Worm (Caenorhabditis elegans): ENCODE results near the gene skn-1.

Gene skn-1

DNA sequence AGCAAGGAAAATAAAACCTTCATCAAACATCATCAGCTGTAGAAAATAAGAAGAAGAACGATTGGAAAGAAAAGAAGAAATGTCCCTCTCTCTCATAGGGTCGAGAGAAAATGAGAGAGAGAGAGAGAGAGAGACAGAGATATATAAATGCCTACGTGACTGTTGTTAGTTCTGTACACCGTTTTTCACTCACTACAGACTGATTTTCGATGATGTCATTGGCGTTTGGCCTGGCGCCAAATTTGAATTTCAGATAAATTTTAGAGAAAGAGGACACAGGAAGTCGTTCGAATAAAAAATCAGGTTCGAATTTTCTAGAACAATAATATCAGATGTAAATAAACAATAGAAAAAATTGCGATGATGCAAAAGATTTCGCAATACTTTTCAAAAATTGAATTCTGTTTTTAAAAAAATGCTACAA, 4.2 kb downstream of the skn-1 start (continued):
- TF ChIP-seq aptf-3 (GFP tag; IDR thresholded peaks at IDR 0.05), result no peak
- TF ChIP-seq nhr-80 (tag; optimal IDR thresholded peaks at IDR 0.05), result no peak
- no peak for TF ChIP-seq mel-28 (tag; optimal IDR thresholded peaks at IDR 0.05; ENCODE audit: borderline replicate concordance)
- TF ChIP-seq tbx-9 (tag; optimal IDR thresholded peaks at IDR 0.05; ENCODE audit: borderline replicate concordance), result no peak
- no peak for TF ChIP-seq D2030.7 (GFP tag; IDR thresholded peaks at IDR 0.05)
- no peak for TF ChIP-seq repo-1 (tag; optimal IDR thresholded peaks at IDR 0.05)
- no peak for TF ChIP-seq let-526 (GFP tag; IDR thresholded peaks at IDR 0.05)
- TF ChIP-seq nhr-27 (tag; optimal IDR thresholded peaks at IDR 0.05), result no peak
- no peak for TF ChIP-seq attf-6 (GFP tag; IDR thresholded peaks at IDR 0.05)
- TF ChIP-seq hsf-1 (GFP tag; IDR thresholded peaks at IDR 0.05), result no peak
- no peak for TF ChIP-seq aptf-2 (GFP tag; conservative IDR thresholded peaks at IDR 0.05)
- no peak for TF ChIP-seq B0336.3 (GFP tag; IDR thresholded peaks at IDR 0.05)
- no peak for TF ChIP-seq rpc-1 (optimal IDR thresholded peaks at IDR 0.05)
- TF ChIP-seq rpc-1 (tag; optimal IDR thresholded peaks at IDR 0.05), result no peak
- TF ChIP-seq K11D2.4 (GFP tag; IDR thresholded peaks at IDR 0.05), result peak; percentile 48; the same call in 1 of the 2 replicates
- no peak for TF ChIP-seq C17E4.6 (GFP tag; IDR thresholded peaks at IDR 0.05)
- no peak for TF ChIP-seq dpl-1 (GFP tag; optimal IDR thresholded peaks at IDR 0.05)
- no peak for TF ChIP-seq fkh-3 (tag; optimal IDR thresholded peaks at IDR 0.05)
- TF ChIP-seq hlh-26 (GFP tag; conservative IDR thresholded peaks at IDR 0.05), result no peak
- TF ChIP-seq hrde-1 (tag; optimal IDR thresholded peaks at IDR 0.05; ENCODE audit: borderline replicate concordance), result no peak
- TF ChIP-seq lir-1 (GFP tag; conservative IDR thresholded peaks at IDR 0.05), result no peak
- TF ChIP-seq mes-4 (tag; optimal IDR thresholded peaks at IDR 0.05), result no peak
- TF ChIP-seq dox-1 (GFP tag; IDR thresholded peaks at IDR 0.05), result 0 out of 2 replicates have a peak, but pooled peaks have one; percentile 19
- no peak for TF ChIP-seq F10E7.11 (tag; optimal IDR thresholded peaks at IDR 0.05)
- no peak for TF ChIP-seq ceh-58 (GFP tag; IDR thresholded peaks at IDR 0.05)
- no peak for TF ChIP-seq zfh-2 (GFP tag; conservative IDR thresholded peaks at IDR 0.05)
- no peak for TF ChIP-seq Y95B8A.8 (GFP tag; IDR thresholded peaks at IDR 0.05)
- no peak for TF ChIP-seq F22D6.2 (tag; optimal IDR thresholded peaks at IDR 0.05)
- peak; percentile 88 for TF ChIP-seq atf-7 (tag; optimal IDR thresholded peaks at IDR 0.05)
- TF ChIP-seq dpff-1 (tag; optimal IDR thresholded peaks at IDR 0.05), result no peak
- no peak for TF ChIP-seq ceh-100 (GFP tag; IDR thresholded peaks at IDR 0.05)
- TF ChIP-seq athp-1 (tag; optimal IDR thresholded peaks at IDR 0.05), result no peak
- TF ChIP-seq ceh-27 (GFP tag; optimal IDR thresholded peaks at IDR 0.05), result no peak
- no peak for TF ChIP-seq let-607 (tag; optimal IDR thresholded peaks at IDR 0.05)
- no peak for TF ChIP-seq B0035.1 (tag; optimal IDR thresholded peaks at IDR 0.05)
- TF ChIP-seq tbp1 (GFP tag; optimal IDR thresholded peaks at IDR 0.05), result peak; percentile 19
- no peak for TF ChIP-seq B0019.2 (GFP tag; conservative IDR thresholded peaks at IDR 0.05)
- no peak for TF ChIP-seq sptf-2 (GFP tag; optimal IDR thresholded peaks at IDR 0.05)
- no peak for TF ChIP-seq nhr-179 (tag; optimal IDR thresholded peaks at IDR 0.05)
- TF ChIP-seq lin-35 (GFP tag; optimal IDR thresholded peaks at IDR 0.05), result no peak
- TF ChIP-seq attf-5 (GFP tag; optimal IDR thresholded peaks at IDR 0.05), result peak; percentile 41
- TF ChIP-seq ceh-40 (GFP tag; IDR thresholded peaks at IDR 0.05), result no peak
- peak; percentile 60 for TF ChIP-seq ama-1 (optimal IDR thresholded peaks at IDR 0.05)
- TF ChIP-seq ama-1 (GFP tag; optimal IDR thresholded peaks at IDR 0.05), result no peak
- TF ChIP-seq ceh-79 (tag; optimal IDR thresholded peaks at IDR 0.05), result no peak
- TF ChIP-seq snpc-4 (GFP tag; optimal IDR thresholded peaks at IDR 0.05), result no peak
- no peak for TF ChIP-seq snpc-4 (tag; optimal IDR thresholded peaks at IDR 0.05)
- no peak for TF ChIP-seq tlf-1 (GFP tag; optimal IDR thresholded peaks at IDR 0.05)
- TF ChIP-seq gei-17 (GFP tag; optimal IDR thresholded peaks at IDR 0.05), result no peak
- no peak for TF ChIP-seq akir-1 (GFP tag; optimal IDR thresholded peaks at IDR 0.05)
- no peak for TF ChIP-seq zim-3 (tag; optimal IDR thresholded peaks at IDR 0.05)

Measured in whole organism, young adult.